Fruit fly (Drosophila melanogaster): ENCODE measurements around the gene pnt.

DNA sequence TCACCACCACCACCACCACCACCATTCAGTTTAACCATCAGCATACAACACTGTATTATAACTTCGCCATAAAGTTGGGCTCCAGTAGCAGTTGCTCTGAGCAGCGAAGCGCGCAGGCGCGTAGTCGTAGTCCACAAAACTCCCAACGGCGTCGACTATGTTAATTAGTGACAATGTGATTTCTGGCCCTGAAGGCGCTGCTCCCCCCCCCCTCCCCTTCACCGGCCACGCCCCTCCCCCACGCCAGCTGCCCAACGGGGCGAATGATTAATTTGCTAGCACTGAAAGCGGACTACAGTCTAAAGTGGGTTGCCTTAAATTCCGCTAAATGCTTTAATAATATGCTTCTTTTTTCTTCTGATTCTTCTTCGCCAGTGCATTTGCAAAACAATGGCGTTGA, 39.1 kb downstream of the pnt start:
- no peak for TF ChIP-seq CG34367 (tag; optimal IDR thresholded peaks at IDR 0.05)
- TF ChIP-seq Snoo (tag; optimal IDR thresholded peaks at IDR 0.05) = no peak
- TF ChIP-seq EcR (GFP tag; optimal IDR thresholded peaks at IDR 0.05) = no peak
- no peak for TF ChIP-seq D1 (tag; optimal IDR thresholded peaks at IDR 0.05)
- no peak for TF ChIP-seq CG12605 (GFP tag; IDR thresholded peaks at IDR 0.05)
- TF ChIP-seq CG10348 (GFP tag; IDR thresholded peaks at IDR 0.05) = no peak
- no peak for TF ChIP-seq rn (GFP tag; IDR thresholded peaks at IDR 0.05)
- TF ChIP-seq CG17806 (tag; optimal IDR thresholded peaks at IDR 0.05) = no peak
- no peak for TF ChIP-seq CG15710 (tag; optimal IDR thresholded peaks at IDR 0.05)
- no peak for TF ChIP-seq CG32121 (GFP tag; IDR thresholded peaks at IDR 0.05)
- no peak for TF ChIP-seq Ets98B (GFP tag; IDR thresholded peaks at IDR 0.05)
- TF ChIP-seq CG4496 (GFP tag; IDR thresholded peaks at IDR 0.05) = 0 out of 3 replicates have a peak, but pooled peaks have one; percentile 17
- no peak for TF ChIP-seq CG14655 (GFP tag; optimal IDR thresholded peaks at IDR 0.05)
- no peak for TF ChIP-seq Pif1B (GFP tag; optimal IDR thresholded peaks at IDR 0.05)
